Worm (Caenorhabditis elegans) whole organism, L3 larva: ENCODE measurements around the gene atg-2.

Experiments used
- R02D3.7 ChIP-seq: fragments of 150-350 bp; optimal IDR thresholded peaks from 2 replicates; lab custom pipeline; 2014; ENCODE audit warnings: missing biosample characterization, missing genetic modification characterization
- ZK546.5 ChIP-seq: sonication (generic microtip); optimal IDR thresholded peaks from 2 replicates; lab custom pipeline; 2017; ENCODE audit warnings: missing biosample characterization, missing genetic modification characterization
- aly-2 ChIP-seq: fragments of 150-350 bp; optimal IDR thresholded peaks from 2 replicates; lab custom pipeline; 2014; ENCODE audit warnings: missing biosample characterization, missing genetic modification characterization
- ama-1 ChIP-seq: fragments of 150-350 bp; optimal IDR thresholded peaks from 2 replicates; lab custom pipeline; 2018
- ceh-16 ChIP-seq: sonication (generic microtip); optimal IDR thresholded peaks from 2 replicates; lab custom pipeline; 2017; ENCODE audit warnings: missing biosample characterization, missing genetic modification characterization
- ceh-82 ChIP-seq: fragments of 150-350 bp; optimal IDR thresholded peaks from 2 replicates; lab custom pipeline; 2014; ENCODE audit warnings: missing biosample characterization, missing genetic modification characterization
- ceh-9 ChIP-seq: sonication (generic microtip); optimal IDR thresholded peaks from 2 replicates; lab custom pipeline; 2018; ENCODE audit warnings: missing biosample characterization, missing genetic modification characterization
- egl-27 ChIP-seq: sonication (generic microtip); optimal IDR thresholded peaks from 4 replicates; lab custom pipeline; 2017; ENCODE audit warnings: missing biosample characterization, missing genetic modification reagents, missing genetic modification characterization
- egl-5 ChIP-seq: fragments of 150-350 bp; optimal IDR thresholded peaks from 2 replicates; lab custom pipeline; 2017; ENCODE audit warnings: missing biosample characterization, missing genetic modification reagents, missing genetic modification characterization, inconsistent platforms
- elt-2 ChIP-seq: sonication (generic microtip); optimal IDR thresholded peaks from 2 replicates; lab custom pipeline; 2016; ENCODE audit warnings: missing genetic modification reagents, mild to moderate bottlenecking, missing genetic modification characterization, missing compliant biosample characterization
- fkh-10 ChIP-seq: sonication (generic microtip); optimal IDR thresholded peaks from 2 replicates; lab custom pipeline; 2017; ENCODE audit warnings: missing biosample characterization, missing genetic modification reagents, missing genetic modification characterization
- fos-1 ChIP-seq: fragments of 150-350 bp; optimal IDR thresholded peaks from 2 replicates; lab custom pipeline; 2014; ENCODE audit warnings: missing biosample characterization, missing genetic modification characterization
- hmg-11 ChIP-seq: sonication (generic microtip); optimal IDR thresholded peaks from 2 replicates; lab custom pipeline; 2016; ENCODE audit warnings: missing genetic modification characterization, missing compliant biosample characterization
- jun-1 ChIP-seq: fragments of 150-350 bp; optimal IDR thresholded peaks from 2 replicates; lab custom pipeline; 2014; ENCODE audit warnings: missing biosample characterization, missing genetic modification reagents, missing genetic modification characterization
- lin-15B ChIP-seq: fragments of 150-350 bp; optimal IDR thresholded peaks from 2 replicates; lab custom pipeline; 2014; ENCODE audit warnings: missing biosample characterization, missing genetic modification characterization
- lin-39 ChIP-seq: fragments of 150-350 bp; optimal IDR thresholded peaks from 2 replicates; lab custom pipeline; 2018; ENCODE audit warnings: missing biosample characterization, missing genetic modification reagents, missing genetic modification characterization
- lsy-12 ChIP-seq: sonication (generic microtip); optimal IDR thresholded peaks from 2 replicates; lab custom pipeline; 2016; ENCODE audit warnings: mild to moderate bottlenecking, missing genetic modification characterization, missing compliant biosample characterization
- mml-1 ChIP-seq: fragments of 150-350 bp; sonication (generic microtip); optimal IDR thresholded peaks from 3 replicates; lab custom pipeline; 2014; ENCODE audit warnings: missing biosample characterization, missing genetic modification characterization
- nfya-1 ChIP-seq: sonication (generic microtip); optimal IDR thresholded peaks from 2 replicates; lab custom pipeline; 2017; ENCODE audit warnings: missing genetic modification characterization, mild to moderate bottlenecking, missing compliant biosample characterization, antibody characterized with exemption, moderate library complexity; ENCODE audit not compliant: insufficient read depth
- nhr-23 ChIP-seq: fragments of 150-350 bp; optimal IDR thresholded peaks from 2 replicates; lab custom pipeline; 2014; ENCODE audit warnings: missing biosample characterization, missing genetic modification reagents, missing genetic modification characterization
- nhr-43 ChIP-seq: sonication (generic microtip); optimal IDR thresholded peaks from 2 replicates; lab custom pipeline; 2016; ENCODE audit warnings: mild to moderate bottlenecking, missing genetic modification characterization, missing compliant biosample characterization; ENCODE audit not compliant: poor library complexity, severe bottlenecking
- nhr-67 ChIP-seq: fragments of 150-350 bp; optimal IDR thresholded peaks from 2 replicates; lab custom pipeline; 2014; ENCODE audit warnings: missing biosample characterization, missing genetic modification characterization
- nhr-76 ChIP-seq: fragments of 150-350 bp; sonication (generic microtip); optimal IDR thresholded peaks from 5 replicates; lab custom pipeline; 2014; ENCODE audit warnings: missing biosample characterization, missing genetic modification characterization
- nhr-77 ChIP-seq: fragments of 150-350 bp; optimal IDR thresholded peaks from 2 replicates; lab custom pipeline; 2014; ENCODE audit warnings: missing biosample characterization, missing genetic modification characterization
- pha-4 ChIP-seq: fragments of 150-350 bp; optimal IDR thresholded peaks from 2 replicates; lab custom pipeline; 2014; ENCODE audit warnings: missing biosample characterization, missing genetic modification reagents, missing genetic modification characterization
- pqm-1 ChIP-seq: fragments of 150-350 bp; optimal IDR thresholded peaks from 2 replicates; lab custom pipeline; 2017; ENCODE audit warnings: missing biosample characterization, missing genetic modification characterization, inconsistent platforms
- tbx-2 ChIP-seq: sonication (generic microtip); optimal IDR thresholded peaks from 2 replicates; lab custom pipeline; 2016; ENCODE audit warnings: mild to moderate bottlenecking, missing genetic modification characterization, missing compliant biosample characterization
- unc-39 ChIP-seq: sonication (generic microtip); optimal IDR thresholded peaks from 4 replicates; lab custom pipeline; 2017; ENCODE audit warnings: missing biosample characterization, missing genetic modification characterization
- unc-62 ChIP-seq: fragments of 150-350 bp; sonication (generic microtip); optimal IDR thresholded peaks from 4 replicates; lab custom pipeline; 2014; ENCODE audit warnings: missing biosample characterization, missing genetic modification reagents, missing genetic modification characterization
- zag-1 ChIP-seq: fragments of 150-350 bp; optimal IDR thresholded peaks from 2 replicates; lab custom pipeline; 2014; ENCODE audit warnings: missing biosample characterization, missing genetic modification characterization
- ztf-11 ChIP-seq: fragments of 150-350 bp; optimal IDR thresholded peaks from 2 replicates; lab custom pipeline; 2014; ENCODE audit warnings: missing biosample characterization, missing genetic modification characterization
- ztf-4 ChIP-seq: fragments of 150-350 bp; optimal IDR thresholded peaks from 2 replicates; lab custom pipeline; 2014; ENCODE audit warnings: missing biosample characterization, missing genetic modification characterization

The atg-2 gene

ce11 chrX:6819135-6819534 is 12.6 kb downstream of the atg-2 start:
- TF ChIP-seq jun-1 (tag; lab: Kevin White, UChicago), result no peak
- no peak for TF ChIP-seq ceh-9
- TF ChIP-seq R02D3.7 (tag; lab: Kevin White, UChicago), result no peak
- TF ChIP-seq elt-2, result no peak
- no peak for TF ChIP-seq lin-39
- TF ChIP-seq lin-15B (tag; lab: Kevin White, UChicago), result no peak

ce11 chrX:6819633-6820032 is 13.1 kb downstream of the atg-2 start:
- TF ChIP-seq elt-2 (peak; percentile 49), nhr-23 (tag; lab: Kevin White, UChicago) (no peak), pha-4 (tag; lab: Kevin White, UChicago) (peak; percentile 57)
- TF ChIP-seq, all 47 proteins: peak for 2

- TF ChIP-seq nhr-77 (tag; lab: Kevin White, UChicago) (no peak), hmg-11 (tag; lab: Kevin White, UChicago) (no peak), pha-4 (tag; lab: Kevin White, UChicago) (no peak), egl-5 (tag; lab: Kevin White, UChicago) (peak; percentile 11), lsy-12 (tag; lab: Kevin White, UChicago) (no peak)
Measured at ce11 chrX:6822552-6822951, 16.0 kb downstream of the atg-2 start.

ce11 chrX:6823218-6823979 is 16.8 kb downstream of the atg-2 start, which contains the start of gene gei-15:
Gene gei-15, minus strand, starts transcription at chrX:6823268.
- TF ChIP-seq ZK546.5 (tag; lab: Kevin White, UChicago) (no peak), tbx-2 (tag; lab: Kevin White, UChicago) (no peak)

- TF ChIP-seq ztf-4 (tag; lab: Kevin White, UChicago) (no peak), lin-39 (peak; percentile 76), ceh-9 (no peak), ztf-11 (tag; lab: Kevin White, UChicago) (no peak), nhr-43 (tag; lab: Kevin White, UChicago) (no peak), ceh-82 (tag; lab: Kevin White, UChicago) (no peak), egl-5 (tag; lab: Kevin White, UChicago) (peak; percentile 46), nfya-1 (tag; lab: Kevin White, UChicago) (peak; percentile 35)
Measured at ce11 chrX:6825840-6826239, 19.3 kb downstream of the atg-2 start, which contains the start of gene F41B4.1. Gene F41B4.1, minus strand, starts transcription at chrX:6825862.

- TF ChIP-seq nhr-67 (tag; lab: Kevin White, UChicago), result no peak
- TF ChIP-seq ztf-4 (tag; lab: Kevin White, UChicago), result no peak
- TF ChIP-seq fos-1 (tag; lab: Kevin White, UChicago), result no peak
Measured at ce11 chrX:6835166-6835565, 28.6 kb downstream of the atg-2 start, which contains the start of gene F41B4.2. Gene F41B4.2, minus strand, starts transcription at chrX:6835266.

ce11 chrX:6836065-6836527 is 29.5 kb downstream of the atg-2 start, which contains the start of gene F41B4.3:
Gene F41B4.3, minus strand, starts transcription at chrX:6836115.
- TF ChIP-seq lin-39 (no peak), nhr-77 (tag; lab: Kevin White, UChicago) (no peak), hmg-11 (tag; lab: Kevin White, UChicago) (no peak), elt-2 (no peak), nhr-23 (tag; lab: Kevin White, UChicago) (peak; percentile 30), nfya-1 (tag; lab: Kevin White, UChicago) (peak; percentile 31), zag-1 (tag; lab: Kevin White, UChicago) (no peak), jun-1 (tag; lab: Kevin White, UChicago) (no peak), ceh-16 (no peak)

ce11 chrX:6840670-6841308 is 34.2 kb downstream of the atg-2 start, which contains the start of the genes glr-6 and asg-2:
Gene glr-6, minus strand, starts transcription at chrX:6840720.
Gene asg-2, plus strand, starts transcription at chrX:6841258.
- TF ChIP-seq ztf-4 (tag; lab: Kevin White, UChicago), result no peak
- TF ChIP-seq ama-1 (lab: Kevin White, UChicago), result peak; percentile 49
- TF ChIP-seq pha-4 (tag; lab: Kevin White, UChicago), result peak; percentile 98
- TF ChIP-seq fkh-10, result no peak
- no peak for TF ChIP-seq ZK546.5 (tag; lab: Kevin White, UChicago)
- TF ChIP-seq nhr-76 (tag; lab: Kevin White, UChicago), result no peak
- no peak for TF ChIP-seq ztf-11 (tag; lab: Kevin White, UChicago)
- TF ChIP-seq lin-15B (tag; lab: Kevin White, UChicago), result peak; percentile 95
- no peak for TF ChIP-seq unc-62 (GFP tag; lab: Kevin White, UChicago)
- TF ChIP-seq unc-39, result no peak
- peak; percentile 93 for TF ChIP-seq nhr-23 (tag; lab: Kevin White, UChicago)
- no peak for TF ChIP-seq aly-2 (tag; lab: Kevin White, UChicago)
- no peak for TF ChIP-seq ceh-9
- TF ChIP-seq fos-1 (tag; lab: Kevin White, UChicago), result no peak
- TF ChIP-seq lsy-12 (tag; lab: Kevin White, UChicago), result peak; percentile 28
- peak; percentile 32 for TF ChIP-seq egl-27 (tag; lab: Kevin White, UChicago)
- TF ChIP-seq mml-1, result no peak
- TF ChIP-seq nhr-77 (tag; lab: Kevin White, UChicago), result no peak
- peak; percentile 75 for TF ChIP-seq hmg-11 (tag; lab: Kevin White, UChicago)
- TF ChIP-seq pqm-1 (tag; lab: Kevin White, UChicago), result peak; percentile 68
- TF ChIP-seq nfya-1 (tag; lab: Kevin White, UChicago), result peak; percentile 87
